Fruit fly (Drosophila melanogaster) whole organism, embryonic: ENCODE measurements around the gene CG1983.

ENCODE experiments used
- Adf1 ChIP-seq: fragments of 200-800 bp; sonication (Bioruptor generic); IDR thresholded peaks from 2 replicates; pipeline ENCODE4 v1.3.6; 2022; ENCODE audit warnings: missing biosample characterization, missing genetic modification characterization
- Bdp1 ChIP-seq: fragments of 200-800 bp; sonication (Bioruptor generic); optimal IDR thresholded peaks from 3 replicates; lab custom pipeline; 2016; ENCODE audit warnings: missing biosample characterization, missing genetic modification characterization
- CG10267 ChIP-seq: fragments of 200-800 bp; sonication (Bioruptor generic); optimal IDR thresholded peaks from 2 replicates; lab custom pipeline; 2018; ENCODE audit warnings: missing biosample characterization, mild to moderate bottlenecking, missing genetic modification characterization, moderate library complexity
- CG10543 ChIP-seq: fragments of 200-800 bp; sonication (Bioruptor generic); optimal IDR thresholded peaks from 3 replicates; lab custom pipeline; 2017; ENCODE audit warnings: missing biosample characterization, mild to moderate bottlenecking, missing genetic modification characterization, moderate library complexity
- CG10979 ChIP-seq: fragments of 200-800 bp; sonication (Bioruptor generic); optimal IDR thresholded peaks from 2 replicates; lab custom pipeline; 2018; ENCODE audit warnings: missing biosample characterization, mild to moderate bottlenecking, missing genetic modification characterization, moderate library complexity
- CG12744 ChIP-seq: fragments of 200-800 bp; sonication (Bioruptor generic); optimal IDR thresholded peaks from 2 replicates; lab custom pipeline; 2016; ENCODE audit warnings: missing biosample characterization, missing genetic modification characterization
- CG13424 ChIP-seq: fragments of 200-800 bp; sonication (Bioruptor generic); optimal IDR thresholded peaks from 2 replicates; lab custom pipeline; 2019; ENCODE audit warnings: missing biosample characterization, mild to moderate bottlenecking, missing genetic modification characterization, moderate library complexity
- CG14710 ChIP-seq: fragments of 200-800 bp; sonication (Bioruptor generic); optimal IDR thresholded peaks from 3 replicates; lab custom pipeline; 2019; ENCODE audit warnings: missing biosample characterization, mild to moderate bottlenecking, missing genetic modification characterization, moderate library complexity
- CG14965 ChIP-seq: fragments of 200-800 bp; sonication (Bioruptor generic); optimal IDR thresholded peaks from 2 replicates; lab custom pipeline; 2016; ENCODE audit warnings: missing biosample characterization, missing genetic modification characterization, borderline replicate concordance
- CG15011 ChIP-seq: fragments of 200-800 bp; sonication (Bioruptor generic); optimal IDR thresholded peaks from 3 replicates; lab custom pipeline; 2018; ENCODE audit warnings: missing biosample characterization, mild to moderate bottlenecking, missing genetic modification characterization
- CG15514 ChIP-seq: fragments of 200-800 bp; sonication (Bioruptor generic); optimal IDR thresholded peaks from 3 replicates; lab custom pipeline; 2017; ENCODE audit warnings: missing biosample characterization, missing genetic modification characterization, mild to moderate bottlenecking, moderate library complexity, missing genetic modification reagents
- CG16815 ChIP-seq: fragments of 200-800 bp; sonication (Bioruptor generic); optimal IDR thresholded peaks from 3 replicates; lab custom pipeline; 2017; ENCODE audit warnings: missing biosample characterization, mild to moderate bottlenecking, missing genetic modification characterization
- CG17359 ChIP-seq: fragments of 200-800 bp; sonication (Bioruptor generic); optimal IDR thresholded peaks from 3 replicates; lab custom pipeline; 2018; ENCODE audit warnings: missing biosample characterization, mild to moderate bottlenecking, missing genetic modification characterization, moderate library complexity
- CG17829 ChIP-seq: fragments of 200-800 bp; optimal IDR thresholded peaks from 2 replicates; lab custom pipeline; 2019; ENCODE audit warnings: missing biosample characterization, mild to moderate bottlenecking, missing genetic modification characterization, moderate library complexity
- CG18619 ChIP-seq: fragments of 200-800 bp; sonication (Bioruptor generic); optimal IDR thresholded peaks from 3 replicates; lab custom pipeline; 2017; ENCODE audit warnings: missing biosample characterization, mild to moderate bottlenecking, missing genetic modification characterization
- CG2120 ChIP-seq: fragments of 200-800 bp; sonication (Bioruptor generic); optimal IDR thresholded peaks from 3 replicates; lab custom pipeline; 2016; ENCODE audit warnings: missing biosample characterization, missing genetic modification characterization
- CG32772 ChIP-seq: fragments of 200-800 bp; sonication (Bioruptor generic); IDR thresholded peaks from 2 replicates; pipeline ENCODE4 v1.3.6; 2022; ENCODE audit warnings: missing biosample characterization, missing genetic modification characterization
- CG33213 ChIP-seq: fragments of 200-800 bp; sonication (Bioruptor generic); optimal IDR thresholded peaks from 3 replicates; lab custom pipeline; 2016; ENCODE audit warnings: missing biosample characterization, missing genetic modification characterization
- CG42726 ChIP-seq: fragments of 200-800 bp; sonication (Bioruptor generic); IDR thresholded peaks from 2 replicates; pipeline ENCODE4 v1.3.6; 2022; ENCODE audit warnings: missing biosample characterization, missing genetic modification characterization; ENCODE audit not compliant: partially characterized antibody
- CG4282 ChIP-seq: fragments of 200-800 bp; sonication (Bioruptor generic); optimal IDR thresholded peaks from 2 replicates; lab custom pipeline; 2016; ENCODE audit warnings: missing biosample characterization, missing genetic modification characterization
- CG43689 ChIP-seq: fragments of 200-800 bp; sonication (Bioruptor generic); IDR thresholded peaks from 2 replicates; pipeline ENCODE4 v1.3.6; 2022; ENCODE audit warnings: missing biosample characterization, missing genetic modification characterization
- CG6854 ChIP-seq: fragments of 200-800 bp; sonication (Bioruptor generic); optimal IDR thresholded peaks from 3 replicates; lab custom pipeline; 2017; ENCODE audit warnings: missing biosample characterization, mild to moderate bottlenecking, missing genetic modification characterization
- CG7357 ChIP-seq: fragments of 200-800 bp; sonication (Bioruptor generic); IDR thresholded peaks from 3 replicates; pipeline ENCODE4 v1.3.6; 2022; ENCODE audit warnings: missing biosample characterization, missing genetic modification characterization
- CG7556 ChIP-seq: fragments of 200-800 bp; sonication (Bioruptor generic); optimal IDR thresholded peaks from 2 replicates; lab custom pipeline; 2017; ENCODE audit warnings: missing biosample characterization, mild to moderate bottlenecking, missing genetic modification characterization
- CG7839 ChIP-seq: fragments of 200-800 bp; sonication (Bioruptor generic); optimal IDR thresholded peaks from 3 replicates; lab custom pipeline; 2018; ENCODE audit warnings: missing biosample characterization, mild to moderate bottlenecking, missing genetic modification characterization, moderate library complexity
- CG7987 ChIP-seq: fragments of 200-800 bp; sonication (Bioruptor generic); optimal IDR thresholded peaks from 2 replicates; lab custom pipeline; 2018; ENCODE audit warnings: missing biosample characterization, mild to moderate bottlenecking, missing genetic modification characterization, moderate library complexity
- CG9817 ChIP-seq: fragments of 200-800 bp; sonication (Bioruptor generic); optimal IDR thresholded peaks from 2 replicates; lab custom pipeline; 2018; ENCODE audit warnings: missing biosample characterization, mild to moderate bottlenecking, missing genetic modification characterization, moderate library complexity
- Dek ChIP-seq: fragments of 200-800 bp; sonication (Bioruptor generic); optimal IDR thresholded peaks from 3 replicates; lab custom pipeline; 2019; ENCODE audit warnings: missing biosample characterization, mild to moderate bottlenecking, missing genetic modification characterization, moderate library complexity
- E2f1 ChIP-seq: fragments of 200-800 bp; sonication (Bioruptor generic); IDR thresholded peaks from 2 replicates; pipeline ENCODE4 v1.3.6; 2022; ENCODE audit warnings: missing biosample characterization, missing genetic modification characterization
- E2f2 ChIP-seq: fragments of 200-800 bp; sonication (Bioruptor generic); IDR thresholded peaks from 2 replicates; pipeline ENCODE4 v1.3.6; 2022; ENCODE audit warnings: missing biosample characterization, missing genetic modification characterization
- HLH54F ChIP-seq: fragments of 200-800 bp; sonication (Bioruptor generic); optimal IDR thresholded peaks from 3 replicates; lab custom pipeline; 2016; ENCODE audit warnings: missing biosample characterization, missing genetic modification characterization
- Lhr ChIP-seq: fragments of 200-800 bp; sonication (Bioruptor generic); optimal IDR thresholded peaks from 3 replicates; lab custom pipeline; 2017; ENCODE audit warnings: mild to moderate bottlenecking, missing biosample characterization, missing genetic modification reagents, missing genetic modification characterization
- MBD-R2 ChIP-seq: fragments of 200-800 bp; sonication (Bioruptor generic); IDR thresholded peaks from 2 replicates; pipeline ENCODE4 v1.3.6; 2022; ENCODE audit warnings: missing biosample characterization, missing genetic modification characterization
- Poxn ChIP-seq: fragments of 200-800 bp; sonication (Bioruptor generic); IDR thresholded peaks from 2 replicates; pipeline ENCODE4 v1.3.6; 2022; ENCODE audit warnings: missing biosample characterization, missing genetic modification characterization
- Rfx ChIP-seq: fragments of 200-800 bp; sonication (Bioruptor generic); IDR thresholded peaks from 2 replicates; pipeline ENCODE4 v1.3.6; 2022; ENCODE audit warnings: missing biosample characterization, missing genetic modification characterization
- Side ChIP-seq: fragments of 200-800 bp; sonication (Bioruptor generic); optimal IDR thresholded peaks from 2 replicates; lab custom pipeline; 2016; ENCODE audit warnings: missing biosample characterization, missing genetic modification characterization
- Sry-β ChIP-seq: fragments of 200-800 bp; sonication (Bioruptor generic); optimal IDR thresholded peaks from 2 replicates; lab custom pipeline; 2018; ENCODE audit warnings: missing biosample characterization, mild to moderate bottlenecking, missing genetic modification characterization, moderate library complexity
- Taf1 ChIP-seq: fragments of 200-800 bp; sonication (Bioruptor generic); IDR thresholded peaks from 2 replicates; pipeline ENCODE4 v1.3.6; 2022; ENCODE audit warnings: missing biosample characterization, missing genetic modification characterization
- Trl ChIP-seq, 3 experiments: fragments of >200 bp in 2 of 3; fragments of 200-800 bp in 1 of 3; sonication (Bioruptor generic) in 1 of 3; optimal IDR thresholded peaks; 2 replicates in 1 of 3; 3 replicates in 2 of 3; lab custom pipeline; 2016 to 2017; ENCODE audit warnings: missing biosample characterization in 1 of 3, missing genetic modification characterization in 1 of 3
- ara ChIP-seq: fragments of 200-800 bp; sonication (Bioruptor generic); IDR thresholded peaks from 2 replicates; pipeline ENCODE4 v1.3.6; 2022; ENCODE audit warnings: missing biosample characterization, missing genetic modification characterization
- crol ChIP-seq: fragments of 200-800 bp; sonication (Bioruptor generic); IDR thresholded peaks from 2 replicates; pipeline ENCODE4 v1.3.6; 2022; ENCODE audit warnings: missing biosample characterization, missing genetic modification characterization
- eve ChIP-seq, 2 experiments: fragments of >200 bp; optimal IDR thresholded peaks; 2 replicates each; lab custom pipeline; 2017; ENCODE audit warnings: missing biosample characterization in 2 of 2, missing genetic modification characterization in 2 of 2
- gem ChIP-seq: fragments of 200-800 bp; sonication (Bioruptor generic); optimal IDR thresholded peaks from 2 replicates; lab custom pipeline; 2019; ENCODE audit warnings: missing biosample characterization, mild to moderate bottlenecking, missing genetic modification characterization, moderate library complexity
- nerfin-1 ChIP-seq: fragments of 200-800 bp; sonication (Bioruptor generic); optimal IDR thresholded peaks from 3 replicates; lab custom pipeline; 2019; ENCODE audit warnings: missing biosample characterization, mild to moderate bottlenecking, missing genetic modification characterization, moderate library complexity
- p53 ChIP-seq: fragments of 200-800 bp; sonication (Bioruptor generic); optimal IDR thresholded peaks from 2 replicates; lab custom pipeline; 2016; ENCODE audit warnings: missing biosample characterization, missing genetic modification characterization
- pfk ChIP-seq: fragments of 200-800 bp; sonication (Bioruptor generic); optimal IDR thresholded peaks from 2 replicates; lab custom pipeline; 2018; ENCODE audit warnings: missing biosample characterization, mild to moderate bottlenecking, missing genetic modification characterization, moderate library complexity
- shn ChIP-seq: fragments of 200-800 bp; sonication (Bioruptor generic); optimal IDR thresholded peaks from 3 replicates; lab custom pipeline; 2016; ENCODE audit warnings: missing biosample characterization, missing genetic modification characterization
- slou ChIP-seq: fragments of 200-800 bp; sonication (Bioruptor generic); optimal IDR thresholded peaks from 3 replicates; lab custom pipeline; 2016; ENCODE audit warnings: missing biosample characterization, missing genetic modification characterization
- vvl ChIP-seq: fragments of 200-800 bp; sonication (Bioruptor generic); IDR thresholded peaks from 2 replicates; pipeline ENCODE4 v1.3.6; 2022; ENCODE audit warnings: missing biosample characterization, missing genetic modification characterization
- yki ChIP-seq: fragments of >200 bp; optimal IDR thresholded peaks from 3 replicates; lab custom pipeline; 2018
- z ChIP-seq: fragments of 200-800 bp; sonication (Bioruptor generic); IDR thresholded peaks from 3 replicates; pipeline ENCODE4 v1.3.6; 2022; ENCODE audit warnings: missing biosample characterization, missing genetic modification characterization

The CG1983 gene

dm6 chr3R:30195606-30196049 is 18.1 kb upstream of the CG1983 start (continued):
- peak; percentile 38 for TF ChIP-seq gem (tag; lab: Kevin White, UChicago)
- TF ChIP-seq CG7839 (tag; lab: Kevin White, UChicago), result peak; percentile 35
- TF ChIP-seq CG10543 (GFP tag; lab: Kevin White, UChicago), result peak; percentile 67
- no peak for TF ChIP-seq CG7357
- TF ChIP-seq CG10267 (tag; lab: Kevin White, UChicago), result no peak
- TF ChIP-seq nerfin-1 (tag; lab: Kevin White, UChicago), result peak; percentile 12
- no peak for TF ChIP-seq p53 (GFP tag; lab: Kevin White, UChicago)
- TF ChIP-seq Adf1 (GFP tag; lab: Robert Waterston, UW), result peak; percentile 47
- TF ChIP-seq E2f1 (GFP tag; lab: Robert Waterston, UW), result peak; percentile 55
- peak; percentile 2 for TF ChIP-seq CG12744 (GFP tag; lab: Kevin White, UChicago)
- peak; percentile 79 for TF ChIP-seq CG2120 (GFP tag; lab: Kevin White, UChicago)
- peak; percentile 75 for TF ChIP-seq vvl (GFP tag; lab: Robert Waterston, UW)
- no peak for TF ChIP-seq Poxn (GFP tag; lab: Robert Waterston, UW)
- no peak for TF ChIP-seq pfk (GFP tag; lab: Kevin White, UChicago)
- TF ChIP-seq Side (GFP tag; lab: Kevin White, UChicago), result peak; percentile 5
- peak; percentile 6 for TF ChIP-seq CG33213 (GFP tag; lab: Kevin White, UChicago)
- TF ChIP-seq CG10979, result no peak
- TF ChIP-seq CG17829 (tag; lab: Kevin White, UChicago), result peak; percentile 10
- TF ChIP-seq CG7556 (GFP tag; lab: Kevin White, UChicago), result no peak
- TF ChIP-seq CG7987, result peak; percentile 36
- peak; percentile 88 for TF ChIP-seq Rfx (GFP tag; lab: Robert Waterston, UW)
- no peak for TF ChIP-seq CG18619 (GFP tag; lab: Kevin White, UChicago)
- TF ChIP-seq CG14965 (GFP tag; lab: Kevin White, UChicago), result no peak
- no peak for TF ChIP-seq CG43689 (GFP tag; lab: Robert Waterston, UW)
- peak; percentile 40; the same call in 1 of the 2 replicates for TF ChIP-seq E2f2 (GFP tag; lab: Robert Waterston, UW)
- TF ChIP-seq yki, result no peak
- no peak for TF ChIP-seq CG16815
- TF ChIP-seq shn (GFP tag; lab: Kevin White, UChicago), result peak; percentile 22
- TF ChIP-seq CG15011 (GFP tag; lab: Kevin White, UChicago), result no peak
- peak; percentile 60 for TF ChIP-seq HLH54F (GFP tag; lab: Kevin White, UChicago)
- no peak for TF ChIP-seq Bdp1
- peak; percentile 46 for TF ChIP-seq CG9817 (tag; lab: Kevin White, UChicago)
- peak; percentile 21; the same call in 1 of the 2 replicates for TF ChIP-seq Taf1 (GFP tag; lab: Robert Waterston, UW)
- TF ChIP-seq CG13424, result peak; percentile 53
- no peak for TF ChIP-seq Sry-β
- peak; percentile 25 for TF ChIP-seq CG6854 (GFP tag; lab: Kevin White, UChicago)
- TF ChIP-seq ara, result 0 out of 2 replicates have a peak, but pooled peaks have one; percentile 49
- TF ChIP-seq z (GFP tag; lab: Robert Waterston, UW), result no peak
- TF ChIP-seq CG15514 (GFP tag; lab: Kevin White, UChicago), result peak; percentile 84
- 0 out of 2 replicates have a peak, but pooled peaks have one; percentile 20 for TF ChIP-seq CG32772
- TF ChIP-seq eve (GFP tag; optimal IDR thresholded peaks at IDR 0.05; lab: Kevin White, UChicago), result no peak
- TF ChIP-seq slou (GFP tag; lab: Kevin White, UChicago), result no peak
- peak; percentile 1 for TF ChIP-seq CG17359 (tag; lab: Kevin White, UChicago)
- no peak for TF ChIP-seq CG14710 (tag; lab: Kevin White, UChicago)
- TF ChIP-seq Trl (optimal IDR thresholded peaks at IDR 0.05; lab: Kevin White, UChicago), result no peak
- TF ChIP-seq Trl (GFP tag; optimal IDR thresholded peaks at IDR 0.05; lab: Kevin White, UChicago), result no peak
- no peak for TF ChIP-seq crol (GFP tag; lab: Robert Waterston, UW)
- no peak for TF ChIP-seq CG42726 (GFP tag; lab: Robert Waterston, UW)
- peak; percentile 46 for TF ChIP-seq Dek
- peak; percentile 20 for TF ChIP-seq Lhr (GFP tag; lab: Kevin White, UChicago)
- TF ChIP-seq MBD-R2 (GFP tag; lab: Robert Waterston, UW), result peak; percentile 66
- TF ChIP-seq CG4282 (GFP tag; lab: Kevin White, UChicago), result no peak
